Fruit fly (Drosophila melanogaster): ENCODE results near the gene trk.

trk gene

dm6 chr2L:10263830-10264634 lies 8.1 kb downstream of the trk start, which contains the start of gene REPTOR-BP:
TSS of gene REPTOR-BP (plus strand) at chr2L:10264125.
- no peak for TF ChIP-seq CG17801 (GFP tag; optimal IDR thresholded peaks at IDR 0.05; ENCODE audit: partially characterized antibody)

DNA sequence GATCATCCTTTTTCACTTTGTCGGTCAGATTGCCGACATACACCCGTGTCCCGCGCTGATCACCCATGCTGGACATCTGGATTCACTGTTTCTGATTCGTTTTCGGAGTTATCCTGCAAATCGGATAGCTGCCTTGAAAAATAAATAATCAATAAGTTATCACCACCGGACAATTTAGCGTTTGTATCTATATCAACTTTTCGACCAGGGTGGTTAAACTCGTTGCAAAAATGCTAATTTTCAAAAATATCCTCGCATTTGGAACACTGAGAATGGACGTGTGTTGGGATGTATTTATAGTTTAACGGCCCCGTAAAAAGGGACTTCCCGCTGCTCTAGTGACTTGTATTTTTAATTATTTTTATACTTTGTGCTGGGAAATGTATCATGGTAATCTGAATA lies 8.8 kb downstream of the trk start, which contains the start of gene Rsf1:
Gene Rsf1 (minus strand): TSS at position 212 of the 402 bp plus-strand sequence.
- no peak for TF ChIP-seq CG17801 (GFP tag; optimal IDR thresholded peaks at IDR 0.05; ENCODE audit: partially characterized antibody)

dm6 chr2L:10261774-10262173 lies 10.3 kb downstream of the trk start:
- TF ChIP-seq CG17801 (GFP tag; optimal IDR thresholded peaks at IDR 0.05; ENCODE audit: partially characterized antibody), result no peak

DNA sequence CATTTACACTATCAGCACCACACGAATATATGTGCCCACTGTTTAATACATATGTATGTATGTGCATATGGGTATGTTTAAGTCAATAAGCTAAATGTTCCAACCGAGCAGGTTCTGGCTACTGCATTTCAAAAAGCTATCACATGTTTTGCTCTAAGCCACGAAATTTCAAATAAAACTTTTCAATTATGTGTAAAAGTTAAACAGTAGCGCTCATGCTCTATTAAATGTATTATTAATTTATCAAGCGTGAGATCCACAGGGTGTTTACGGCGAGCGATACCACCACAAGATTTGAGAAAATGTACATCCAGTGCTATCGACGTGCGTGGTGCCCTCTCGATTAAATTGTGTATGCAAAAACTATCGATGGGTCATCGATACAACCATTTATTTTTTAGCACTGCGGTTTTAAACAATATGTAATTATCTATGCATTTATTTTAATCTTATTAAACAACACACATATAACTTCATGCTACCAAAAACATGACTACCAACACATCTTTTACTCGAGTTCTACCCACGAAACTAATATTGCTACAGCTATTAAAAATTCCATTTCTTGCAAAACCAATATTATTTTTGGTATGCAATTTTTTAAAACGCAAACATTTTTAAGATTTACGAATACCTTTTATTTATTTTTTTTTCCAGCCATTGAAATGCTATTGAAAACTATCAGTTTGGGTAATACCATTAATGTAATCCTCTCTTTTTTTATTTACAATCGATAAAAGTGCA lies 11.2 kb downstream of the trk start, which contains the start of gene Pten:
Gene Pten (minus strand): TSS at position 300 of the 744 bp plus-strand sequence.
- peak; percentile 26 for TF ChIP-seq CG17801 (GFP tag; optimal IDR thresholded peaks at IDR 0.05; ENCODE audit: partially characterized antibody)

DNA sequence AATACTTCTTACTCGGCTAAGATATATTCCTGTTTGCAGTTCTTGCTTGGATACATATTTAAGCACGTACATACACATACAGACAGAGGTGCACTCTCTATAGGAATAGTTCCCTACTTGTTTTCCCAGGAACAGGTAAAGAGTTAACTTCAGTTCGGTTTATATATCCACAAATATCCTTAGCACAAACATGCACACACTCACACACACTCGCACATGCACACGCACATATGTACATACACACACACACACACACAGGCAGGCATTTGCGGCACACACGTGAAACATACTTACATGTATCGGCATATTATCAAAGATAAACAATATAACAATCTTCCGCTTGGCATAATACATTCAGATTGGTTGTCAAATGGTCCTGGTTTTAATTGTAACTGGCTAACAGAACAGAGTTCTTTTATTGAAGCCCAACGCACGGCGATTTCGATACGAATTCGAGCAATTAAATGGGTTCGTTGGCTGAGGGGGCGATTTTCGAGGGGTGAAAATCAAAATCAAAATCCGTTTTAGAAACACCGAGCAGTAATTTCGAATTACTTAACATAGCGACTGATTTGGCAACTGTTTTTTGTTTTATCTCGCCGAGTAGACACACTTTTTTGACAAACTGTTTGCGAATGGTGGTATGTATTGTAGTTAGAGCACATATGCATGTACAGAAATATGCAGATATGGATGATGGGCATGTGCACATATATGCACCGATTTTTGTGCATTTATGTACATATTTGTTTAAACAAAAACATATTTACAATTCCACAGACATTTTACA lies 12.0 kb downstream of the trk start:
- TF ChIP-seq CG17801 (GFP tag; optimal IDR thresholded peaks at IDR 0.05; ENCODE audit: partially characterized antibody), result no peak

DNA sequence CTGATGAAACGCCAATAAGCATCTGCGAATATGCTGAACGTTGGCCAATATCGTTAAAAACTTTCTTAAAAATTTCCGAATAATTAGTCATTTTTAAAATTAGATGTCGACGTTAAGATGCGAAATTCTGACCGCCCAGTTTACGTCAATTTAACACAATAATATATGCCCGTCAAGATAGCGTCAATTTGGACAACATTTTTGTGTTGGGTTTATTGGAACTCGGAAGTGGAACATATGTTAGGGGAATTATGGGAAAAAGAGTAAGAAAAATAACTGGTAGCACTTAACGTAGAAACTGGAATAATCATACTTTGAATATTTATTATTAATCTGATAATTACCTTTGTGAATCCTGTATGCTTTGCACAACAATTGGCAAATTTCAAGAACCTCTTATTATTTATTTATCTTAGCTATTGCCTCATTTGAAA lies 16.4 kb downstream of the trk start, which contains the start of gene CG5676:
Gene CG5676 (minus strand): TSS at position 167 of the 434 bp plus-strand sequence.
- peak; percentile 11 for TF ChIP-seq CG17801 (GFP tag; optimal IDR thresholded peaks at IDR 0.05; ENCODE audit: partially characterized antibody)

dm6 chr2L:10251592-10251991 lies 20.5 kb downstream of the trk start, which contains the start of gene Ror:
TSS of gene Ror (plus strand) at chr2L:10251843.
- no peak for TF ChIP-seq CG17801 (GFP tag; optimal IDR thresholded peaks at IDR 0.05; ENCODE audit: partially characterized antibody)

DNA sequence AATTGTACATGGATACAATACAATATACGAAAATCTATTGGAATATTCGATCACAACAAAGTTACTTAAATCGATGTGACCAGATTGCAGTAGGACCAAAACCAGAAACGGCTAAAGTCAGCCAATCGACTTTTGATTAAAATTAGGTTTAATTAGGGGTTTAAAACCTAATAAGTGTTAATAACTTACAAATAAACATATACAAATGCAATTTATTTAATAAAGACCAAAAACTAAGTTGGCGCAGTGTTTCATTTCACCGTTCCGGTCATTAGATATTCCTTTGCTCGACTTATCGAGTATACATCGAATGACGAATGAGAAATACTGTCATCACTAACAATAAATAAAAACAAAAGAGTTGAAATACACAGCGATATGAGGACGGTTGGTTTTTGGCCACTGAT lies 21.7 kb downstream of the trk start, which contains the start of the genes bsk and CG31717:
Gene bsk (minus strand): TSS at position 61 of the 407 bp plus-strand sequence.
Gene CG31717 (plus strand): TSS at position 297 of the 407 bp plus-strand sequence.
- peak; percentile 51 for TF ChIP-seq CG17801 (GFP tag; optimal IDR thresholded peaks at IDR 0.05; ENCODE audit: partially characterized antibody)

DNA sequence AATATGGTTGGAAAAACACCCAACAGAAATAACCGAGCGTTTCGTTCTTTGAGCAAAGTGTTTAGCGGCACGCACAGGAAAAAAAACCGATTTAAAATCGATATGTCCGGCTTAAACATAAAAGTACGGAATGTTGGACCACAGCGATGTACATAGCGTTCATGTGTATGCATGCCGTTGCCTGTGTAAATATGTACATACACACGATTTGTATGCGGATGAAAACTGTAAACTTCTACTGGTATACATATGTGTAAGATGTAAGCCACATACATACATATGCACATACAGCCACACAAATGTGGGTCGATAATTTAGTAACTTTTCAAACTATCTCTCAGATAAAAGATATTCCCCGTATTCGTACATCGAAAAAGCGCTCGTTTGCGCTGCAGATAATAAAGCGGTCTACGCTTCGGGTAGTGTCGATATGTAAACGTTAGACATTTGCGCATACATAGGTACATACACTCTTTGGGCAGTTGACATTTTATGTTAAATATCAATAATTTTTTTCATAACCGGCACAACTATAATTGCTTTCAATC lies 22.4 kb downstream of the trk start:
- TF ChIP-seq CG17801 (GFP tag; optimal IDR thresholded peaks at IDR 0.05; ENCODE audit: partially characterized antibody), result no peak

- TF ChIP-seq CG17801 (GFP tag; optimal IDR thresholded peaks at IDR 0.05; ENCODE audit: partially characterized antibody), result no peak
These were observed 25.3 kb downstream of the trk start, which contains the start of gene chico for dm6 chr2L:10246785-10247190. TSS of gene chico (minus strand) at chr2L:10247078.

DNA sequence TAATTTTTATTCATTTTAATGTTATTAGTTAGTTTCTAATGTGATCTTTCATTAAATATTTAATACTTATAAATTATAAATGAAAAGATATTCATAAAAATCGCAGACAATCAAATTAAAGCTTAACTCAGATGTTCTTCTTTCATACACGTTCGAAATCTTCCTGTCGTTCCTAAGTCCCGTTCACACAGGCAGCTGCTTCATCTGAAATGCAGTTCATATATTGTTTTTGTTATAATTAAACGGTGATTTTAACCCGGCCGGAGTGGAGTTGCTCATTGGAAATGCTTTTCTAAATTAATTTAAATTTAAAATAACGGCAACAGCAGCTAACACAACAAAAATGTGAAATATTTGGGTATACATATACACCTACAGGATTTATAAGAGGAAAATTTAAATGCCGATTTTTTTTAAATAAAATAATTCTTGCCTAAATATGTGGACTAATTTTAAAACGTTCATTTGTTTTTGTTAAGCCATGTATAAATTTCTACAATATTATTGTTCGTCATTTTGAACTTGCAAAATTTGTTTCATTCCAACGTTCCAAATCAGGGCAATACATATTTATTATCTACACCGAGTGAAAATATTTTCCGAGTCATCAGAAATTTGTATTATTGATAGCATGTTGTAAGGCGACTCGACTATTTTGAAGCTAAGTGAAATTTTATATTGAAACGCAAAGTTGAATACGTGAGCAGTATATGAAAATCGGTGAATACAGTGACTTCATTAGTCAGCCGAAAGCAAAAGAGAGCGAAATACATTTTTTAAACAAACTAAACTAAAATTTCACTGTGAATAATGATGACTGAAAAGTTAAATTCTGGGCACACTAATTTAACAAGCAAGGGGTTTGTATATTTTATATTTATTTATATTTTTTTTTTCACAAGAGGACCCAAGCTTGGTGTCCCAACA lies 33.1 kb downstream of the trk start, which contains the start of gene me31B:
Gene me31B (plus strand): TSS at position 616 of the 927 bp plus-strand sequence.
- TF ChIP-seq CG17801 (GFP tag; optimal IDR thresholded peaks at IDR 0.05; ENCODE audit: partially characterized antibody), result peak; percentile 26

dm6 chr2L:10237725-10238446 lies 34.2 kb downstream of the trk start, which contains the start of gene mthl15:
TSS of gene mthl15 (minus strand) at chr2L:10238317.
- no peak for TF ChIP-seq CG17801 (GFP tag; optimal IDR thresholded peaks at IDR 0.05; ENCODE audit: partially characterized antibody)

Data from ovary, adult (tissue).